Worm (Caenorhabditis elegans) whole organism, L1 larva: ENCODE results near the gene C45B2.2.

Experiments used
- ceh-82 ChIP-seq, 3 experiments: fragments of 150-350 bp in 1 of 3; sonication (generic microtip) in 2 of 3; optimal IDR thresholded peaks; 2 replicates each; lab custom pipeline; 2014 to 2017; ENCODE audit warnings: missing biosample characterization in 3 of 3, missing genetic modification characterization in 3 of 3
- fos-1 ChIP-seq: fragments of 150-350 bp; optimal IDR thresholded peaks from 2 replicates; lab custom pipeline; 2014; ENCODE audit warnings: missing biosample characterization, missing genetic modification characterization
- irx-1 ChIP-seq: sonication (generic microtip); optimal IDR thresholded peaks from 2 replicates; lab custom pipeline; 2016; ENCODE audit warnings: missing genetic modification characterization, missing compliant biosample characterization
- isw-1 ChIP-seq: fragments of 200-800 bp; sonication (Bioruptor generic); IDR thresholded peaks from 2 replicates; pipeline ENCODE4 v1.3.6; 2022; ENCODE audit warnings: missing genetic modification characterization, missing compliant biosample characterization
- snpc-4 ChIP-seq: fragments of 150-350 bp; optimal IDR thresholded peaks from 2 replicates; lab custom pipeline; 2014; ENCODE audit warnings: missing biosample characterization, missing genetic modification characterization
- tlp-1 ChIP-seq: fragments of 150-350 bp; optimal IDR thresholded peaks from 2 replicates; lab custom pipeline; 2014; ENCODE audit warnings: missing biosample characterization, missing genetic modification characterization

DNA sequence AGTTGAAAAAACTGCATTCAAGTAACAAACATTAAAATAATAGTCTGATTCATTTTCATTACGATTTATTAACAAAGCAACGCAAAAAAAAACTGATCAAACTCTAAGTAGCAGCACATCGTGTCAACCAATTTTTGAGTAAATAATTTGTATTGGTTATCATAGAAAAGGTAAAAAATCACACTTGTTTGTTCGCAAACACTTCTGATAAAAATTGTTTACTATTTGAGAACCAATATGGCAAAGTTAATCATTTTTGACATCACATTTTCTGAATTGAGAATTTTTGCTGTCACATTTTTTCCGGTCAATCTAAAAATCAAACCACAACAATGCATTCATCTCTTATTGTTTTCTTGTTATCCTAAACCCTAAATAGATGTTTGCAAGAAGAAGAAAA is 36.7 kb downstream of the C45B2.2 start:
- TF ChIP-seq fos-1 (tag; lab: Kevin White, UChicago) (no peak), irx-1 (tag; lab: Kevin White, UChicago) (no peak), snpc-4 (no peak), tlp-1 (tag; lab: Kevin White, UChicago) (no peak), ceh-82 (tag; optimal IDR thresholded peaks at IDR 0.05; lab: Kevin White, UChicago) (no peak), isw-1 (GFP tag; lab: Robert Waterston, UW) (no peak)
